Worm (Caenorhabditis elegans) whole organism, mixed stage, embryonic: Measurements from ENCODE around the gene Y73B6BL.47.
A peak's percentile ranks its signal among the peaks of the same experiment; 100 is the strongest.

Experiments used
- elt-1 ChIP-seq: sonication (generic microtip); optimal IDR thresholded peaks from 2 replicates; lab custom pipeline; 2017; ENCODE audit warnings: missing genetic modification characterization, mild to moderate bottlenecking, missing compliant biosample characterization, antibody characterized with exemption, moderate library complexity, borderline replicate concordance; ENCODE audit not compliant: insufficient read depth
- lin-13 ChIP-seq: fragments of 150-350 bp; optimal IDR thresholded peaks from 2 replicates; lab custom pipeline; 2014; ENCODE audit warnings: missing biosample characterization, missing genetic modification characterization
- lsy-2 ChIP-seq: fragments of 150-350 bp; optimal IDR thresholded peaks from 2 replicates; lab custom pipeline; 2014; ENCODE audit warnings: missing biosample characterization, missing genetic modification characterization
- nhr-12 ChIP-seq: fragments of 150-350 bp; optimal IDR thresholded peaks from 2 replicates; lab custom pipeline; 2014; ENCODE audit warnings: missing biosample characterization, missing genetic modification characterization
- nhr-237 ChIP-seq: fragments of 150-350 bp; optimal IDR thresholded peaks from 2 replicates; lab custom pipeline; 2014; ENCODE audit warnings: missing biosample characterization, missing genetic modification characterization
- pha-4 ChIP-seq: fragments of 150-350 bp; optimal IDR thresholded peaks from 2 replicates; lab custom pipeline; 2018; ENCODE audit warnings: missing biosample characterization, missing genetic modification reagents, missing genetic modification characterization
- sem-2 ChIP-seq: fragments of 200-800 bp; sonication (Bioruptor generic); optimal IDR thresholded peaks from 2 replicates; lab custom pipeline; 2018; ENCODE audit warnings: mild to moderate bottlenecking, missing genetic modification characterization, missing compliant biosample characterization
- sptf-1 ChIP-seq: sonication (generic microtip); optimal IDR thresholded peaks from 2 replicates; lab custom pipeline; 2017; ENCODE audit warnings: mild to moderate bottlenecking, missing genetic modification characterization, moderate library complexity, missing compliant biosample characterization
- unc-62 ChIP-seq: fragments of 150-350 bp; optimal IDR thresholded peaks from 2 replicates; lab custom pipeline; 2014; ENCODE audit warnings: missing biosample characterization, missing genetic modification reagents, missing genetic modification characterization
- zip-8 ChIP-seq: fragments of 150-350 bp; optimal IDR thresholded peaks from 2 replicates; lab custom pipeline; 2014; ENCODE audit warnings: missing biosample characterization, missing genetic modification characterization

- TF ChIP-seq pha-4 (tag; lab: Kevin White, UChicago): peak; percentile 35
- TF ChIP-seq unc-62: no peak
- no peak for TF ChIP-seq sptf-1 (tag; lab: Kevin White, UChicago)
- no peak for TF ChIP-seq elt-1
- TF ChIP-seq nhr-237 (tag; lab: Kevin White, UChicago): peak; percentile 61
- TF ChIP-seq nhr-12 (tag; lab: Kevin White, UChicago): no peak
- no peak for TF ChIP-seq zip-8
- TF ChIP-seq lsy-2 (tag; lab: Kevin White, UChicago): peak; percentile 78
- TF ChIP-seq lin-13 (tag; lab: Kevin White, UChicago): no peak
- TF ChIP-seq sem-2 (GFP tag; lab: Kevin White, UChicago): no peak
These were observed 14.8 kb downstream of the Y73B6BL.47 start, which contains the start of the genes hrpf-2 and bli-6 for ce11 chrIV:6376473-6377115.
